Fruit fly (Drosophila melanogaster): ENCODE data around the gene Spp.
A peak's percentile ranks its signal among the peaks of the same experiment; 100 is the strongest.

The Spp gene

dm6 chr2L:522752-523151 lies 21.7 kb downstream of the Spp start (continued):
- TF ChIP-seq Opbp (GFP tag; IDR thresholded peaks at IDR 0.05; ENCODE audit: partially characterized antibody) = no peak
- no peak for TF ChIP-seq maf-S (GFP tag; optimal IDR thresholded peaks at IDR 0.05)
- no peak for TF ChIP-seq CG8281 (tag; optimal IDR thresholded peaks at IDR 0.05)
- no peak for TF ChIP-seq fru (optimal IDR thresholded peaks at IDR 0.05)
- TF ChIP-seq her (GFP tag; optimal IDR thresholded peaks at IDR 0.05) = no peak
- no peak for TF ChIP-seq twi (tag; optimal IDR thresholded peaks at IDR 0.05)
- no peak for TF ChIP-seq unc-4 (GFP tag; IDR thresholded peaks at IDR 0.05; ENCODE audit: partially characterized antibody)
- TF ChIP-seq chm (GFP tag; IDR thresholded peaks at IDR 0.05) = peak; percentile 72
- TF ChIP-seq lab (GFP tag; optimal IDR thresholded peaks at IDR 0.05) = no peak
- peak; percentile 5 for TF ChIP-seq CG10654 (GFP tag; optimal IDR thresholded peaks at IDR 0.05)
- no peak for TF ChIP-seq NFAT (GFP tag; IDR thresholded peaks at IDR 0.05)
- TF ChIP-seq CG11093 (GFP tag; IDR thresholded peaks at IDR 0.05) = peak; percentile 35; the same call in 1 of the 3 replicates
- TF ChIP-seq CG12391 (tag; optimal IDR thresholded peaks at IDR 0.05) = peak; percentile 58
- TF ChIP-seq CG1529 (GFP tag; optimal IDR thresholded peaks at IDR 0.05) = peak; percentile 61
- TF ChIP-seq gsb (GFP tag; IDR thresholded peaks at IDR 0.05) = no peak
- peak; percentile 63 for TF ChIP-seq CG11504 (tag; optimal IDR thresholded peaks at IDR 0.05)
- TF ChIP-seq kni (GFP tag; optimal IDR thresholded peaks at IDR 0.05) = no peak
- TF ChIP-seq shn (GFP tag; optimal IDR thresholded peaks at IDR 0.05) = no peak
- TF ChIP-seq CG6813 (GFP tag; optimal IDR thresholded peaks at IDR 0.05) = peak; percentile 52
- no peak for TF ChIP-seq HLHmδ (GFP tag; optimal IDR thresholded peaks at IDR 0.05)
- TF ChIP-seq CG15269 (tag; optimal IDR thresholded peaks at IDR 0.05) = peak; percentile 12
- TF ChIP-seq Vsx1 (GFP tag; optimal IDR thresholded peaks at IDR 0.05) = peak; percentile 33
- TF ChIP-seq E2f2 (GFP tag; IDR thresholded peaks at IDR 0.05) = peak; percentile 10; the same call in 1 of the 2 replicates
- TF ChIP-seq az2 (GFP tag; optimal IDR thresholded peaks at IDR 0.05) = peak; percentile 64
- no peak for TF ChIP-seq pzg (GFP tag; optimal IDR thresholded peaks at IDR 0.05)
- TF ChIP-seq Sox100B (GFP tag; optimal IDR thresholded peaks at IDR 0.05) = peak; percentile 58
- no peak for TF ChIP-seq dimm (GFP tag; IDR thresholded peaks at IDR 0.05)
- peak; percentile 55 for TF ChIP-seq CG2875 (GFP tag; optimal IDR thresholded peaks at IDR 0.05)
- no peak for TF ChIP-seq HLH4C (GFP tag; IDR thresholded peaks at IDR 0.05; ENCODE audit: partially characterized antibody)
- no peak for TF ChIP-seq zen2 (GFP tag; IDR thresholded peaks at IDR 0.05; ENCODE audit: partially characterized antibody)
- TF ChIP-seq CG7271 (tag; optimal IDR thresholded peaks at IDR 0.05) = no peak
- no peak for TF ChIP-seq CG7963 (GFP tag; IDR thresholded peaks at IDR 0.05; ENCODE audit: partially characterized antibody)
- peak; percentile 51 for TF ChIP-seq CG16863 (GFP tag; optimal IDR thresholded peaks at IDR 0.05)
- peak; percentile 31 for TF ChIP-seq NC2β (GFP tag; optimal IDR thresholded peaks at IDR 0.05)
- TF ChIP-seq CG4707 (GFP tag; optimal IDR thresholded peaks at IDR 0.05) = no peak
- no peak for TF ChIP-seq CG1647 (GFP tag; optimal IDR thresholded peaks at IDR 0.05)
- TF ChIP-seq Lim3 (GFP tag; IDR thresholded peaks at IDR 0.05) = no peak
- TF ChIP-seq CG7786 (GFP tag; optimal IDR thresholded peaks at IDR 0.05) = no peak
- TF ChIP-seq YL-1 (GFP tag; optimal IDR thresholded peaks at IDR 0.05) = no peak
- TF ChIP-seq nmo (GFP tag; optimal IDR thresholded peaks at IDR 0.05) = peak; percentile 74
- no peak for TF ChIP-seq Fer1 (GFP tag; optimal IDR thresholded peaks at IDR 0.05)
- 0 out of 2 replicates have a peak, but pooled peaks have one; percentile 29 for TF ChIP-seq seq (GFP tag; IDR thresholded peaks at IDR 0.05)
- TF ChIP-seq CG8388 (GFP tag; optimal IDR thresholded peaks at IDR 0.05) = peak; percentile 63
- no peak for TF ChIP-seq CG4282 (GFP tag; optimal IDR thresholded peaks at IDR 0.05)
- no peak for TF ChIP-seq CG18011 (GFP tag; optimal IDR thresholded peaks at IDR 0.05)
- peak; percentile 59; the same call in 2 of the 3 replicates for TF ChIP-seq ci (GFP tag; IDR thresholded peaks at IDR 0.05)
- peak; percentile 91 for TF ChIP-seq sens (GFP tag)
- TF ChIP-seq chn (GFP tag; optimal IDR thresholded peaks at IDR 0.05) = no peak
- TF ChIP-seq CG33213 (GFP tag; optimal IDR thresholded peaks at IDR 0.05) = no peak
- peak; percentile 50 for TF ChIP-seq HHEX (GFP tag; optimal IDR thresholded peaks at IDR 0.05)
- no peak for TF ChIP-seq Mad (GFP tag; optimal IDR thresholded peaks at IDR 0.05)

Data from whole organism, embryonic.